Fruit fly (Drosophila melanogaster): Measurements from ENCODE around the gene CG34244.

CG34244 gene

DNA sequence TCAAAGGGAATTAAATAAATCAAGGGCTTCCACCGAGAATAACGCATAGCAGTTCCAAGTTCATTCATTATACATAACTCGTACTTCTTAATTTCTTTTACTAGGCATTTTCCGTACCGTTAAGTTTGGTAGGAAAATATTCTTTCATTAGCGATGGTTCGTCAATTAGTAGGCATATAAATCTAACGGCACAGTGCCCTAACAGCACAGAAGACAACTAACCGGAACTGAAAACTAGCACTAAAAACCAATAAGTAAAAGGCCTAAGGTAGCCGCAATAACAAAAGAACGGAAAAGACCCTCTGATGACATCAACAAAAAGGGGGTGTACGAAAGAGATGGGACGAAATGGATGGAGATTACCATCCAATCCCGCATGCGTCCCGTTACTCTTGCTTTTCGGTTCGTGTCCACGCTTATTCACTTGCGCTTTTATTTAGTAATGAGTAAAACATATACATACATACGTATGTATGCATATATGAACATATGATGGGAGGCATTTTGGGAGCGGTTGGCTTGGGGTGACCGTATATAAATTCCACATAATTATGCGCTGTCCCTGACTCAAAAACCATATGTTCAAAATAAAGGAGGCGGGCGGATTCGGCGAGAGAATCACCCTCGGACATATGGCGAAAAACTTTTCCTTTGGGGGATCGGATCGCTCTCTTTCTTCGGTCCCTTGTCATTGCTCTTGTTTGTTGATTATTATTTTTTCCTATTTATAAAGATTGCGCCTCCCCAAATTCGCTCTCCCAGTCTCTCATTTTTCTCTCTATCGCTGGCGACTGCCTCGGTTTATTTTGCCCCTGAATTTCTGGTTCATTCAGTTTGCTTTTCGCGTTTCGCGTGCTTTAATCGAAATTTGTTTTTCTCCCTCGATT is 14.9 kb downstream of the CG34244 start:
- no peak for TF ChIP-seq noc (tag; optimal IDR thresholded peaks at IDR 0.05)

DNA sequence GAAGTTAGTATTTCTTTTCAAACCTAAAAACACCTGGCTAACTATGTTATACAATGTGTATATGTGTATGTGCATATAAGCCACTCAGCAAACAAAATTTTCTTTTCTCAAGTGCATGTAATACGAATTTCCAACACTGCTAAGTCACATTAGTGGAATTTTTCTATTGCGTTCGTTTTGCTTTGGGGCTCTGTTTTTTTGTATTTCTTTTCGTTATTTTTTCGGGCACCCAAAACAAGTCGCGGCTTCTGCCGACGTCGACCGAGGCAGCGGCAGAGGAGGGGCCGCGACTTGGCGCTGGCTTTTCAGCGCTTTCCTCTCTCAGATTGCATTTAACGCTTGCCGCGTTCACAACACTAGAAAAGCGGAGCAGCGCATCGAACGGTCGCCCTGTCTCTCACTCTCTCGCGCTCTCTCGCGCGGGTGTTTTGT is 16.3 kb downstream of the CG34244 start:
- no peak for TF ChIP-seq noc (tag; optimal IDR thresholded peaks at IDR 0.05)

DNA sequence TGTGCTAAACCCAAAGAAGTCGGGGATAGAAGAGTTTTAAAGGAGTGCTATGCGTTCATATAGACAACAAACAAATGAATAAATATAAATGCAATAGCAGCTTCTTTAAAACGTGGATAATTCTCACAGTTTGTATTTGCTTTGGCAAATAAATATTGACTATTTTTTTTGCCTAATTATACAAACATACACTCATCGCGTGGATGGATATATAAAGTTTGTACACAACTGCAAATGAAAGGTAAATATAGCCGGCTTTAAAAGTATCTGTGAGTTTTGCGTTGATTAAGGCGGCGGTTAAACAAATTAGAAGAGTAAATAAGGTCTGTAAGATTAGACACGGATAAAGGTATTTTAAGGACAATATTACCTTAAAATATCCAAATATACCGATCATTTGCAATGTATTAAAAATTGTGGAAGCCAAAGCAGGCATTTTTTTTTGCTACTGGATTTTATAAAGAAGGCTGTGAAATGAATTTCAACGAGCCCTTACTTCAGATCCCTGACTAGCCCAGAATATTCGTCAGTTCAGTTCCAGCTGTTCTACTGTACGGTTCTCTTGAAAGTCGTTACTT is 18.0 kb downstream of the CG34244 start, which contains the start of gene CG7768:
CG7768 (plus strand) TSS at position 528 of the 578 bp plus-strand sequence.
- TF ChIP-seq noc (tag; optimal IDR thresholded peaks at IDR 0.05) = peak; percentile 88

DNA sequence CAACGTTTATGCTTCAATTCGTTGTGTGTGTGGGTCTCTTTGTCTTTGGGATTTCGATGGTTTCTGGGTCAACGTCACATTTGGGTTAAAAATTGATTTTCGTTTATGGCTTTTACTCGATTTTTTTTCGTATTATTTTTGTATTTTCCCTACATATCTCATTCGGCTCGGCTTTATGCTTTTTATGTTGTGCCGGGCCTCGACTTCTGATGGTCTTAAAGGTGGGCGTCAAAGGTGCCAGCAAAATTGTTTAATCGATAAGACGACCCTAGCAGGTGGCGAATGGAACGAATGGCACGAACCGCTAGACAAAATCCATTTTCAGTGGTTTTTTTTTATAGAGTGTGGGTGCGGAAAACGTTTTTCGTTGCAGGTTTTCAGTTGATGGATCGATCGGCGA is 19.6 kb downstream of the CG34244 start:
- TF ChIP-seq noc (tag; optimal IDR thresholded peaks at IDR 0.05) = no peak

DNA sequence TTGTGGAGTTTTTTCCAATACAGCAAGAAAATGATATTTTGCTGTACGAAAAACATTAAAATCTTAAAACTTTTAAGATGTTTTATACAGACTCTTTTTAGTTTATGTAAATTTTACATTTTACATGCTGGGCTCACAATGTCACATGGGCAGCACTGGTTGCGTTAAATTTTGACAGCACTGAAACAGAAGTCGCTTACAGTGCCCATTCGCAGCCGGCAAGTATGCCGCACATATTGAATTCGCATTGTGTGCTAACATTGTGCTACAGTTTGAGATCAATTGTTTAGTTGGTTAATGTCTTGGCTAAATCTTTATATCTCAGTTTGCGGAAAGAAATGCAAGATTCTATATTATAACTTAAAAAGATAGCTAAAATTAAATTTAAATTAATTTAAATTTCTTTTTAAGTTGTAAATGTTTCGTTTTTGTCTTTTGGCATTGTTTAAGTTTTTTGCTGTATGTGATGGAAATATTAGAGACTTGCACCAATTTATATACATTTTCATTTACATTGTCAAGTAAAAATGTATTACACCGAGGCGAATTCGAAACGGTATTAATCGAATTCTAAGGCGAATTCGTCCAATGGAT is 23.3 kb downstream of the CG34244 start:
- no peak for TF ChIP-seq noc (tag; optimal IDR thresholded peaks at IDR 0.05)

DNA sequence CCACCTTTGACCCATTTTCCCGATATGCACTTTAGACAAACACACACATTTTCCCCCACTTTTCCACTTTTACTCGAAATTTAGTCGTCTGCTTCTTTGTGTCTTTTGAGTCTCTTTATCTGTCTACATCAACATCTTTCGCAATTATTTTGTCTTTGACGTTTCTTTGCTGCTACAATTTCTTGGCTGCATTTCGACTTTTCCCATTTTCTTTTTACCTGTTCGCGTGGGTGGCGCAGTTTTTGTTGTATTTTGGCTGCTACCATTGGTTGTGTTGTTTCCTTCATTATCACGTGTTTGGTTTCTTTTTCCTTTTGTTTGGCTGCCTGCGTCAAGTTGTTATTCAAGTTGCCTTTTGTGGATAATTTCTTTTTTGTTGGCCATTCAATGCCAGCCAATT is 24.1 kb downstream of the CG34244 start:
- TF ChIP-seq noc (tag; optimal IDR thresholded peaks at IDR 0.05) = no peak

DNA sequence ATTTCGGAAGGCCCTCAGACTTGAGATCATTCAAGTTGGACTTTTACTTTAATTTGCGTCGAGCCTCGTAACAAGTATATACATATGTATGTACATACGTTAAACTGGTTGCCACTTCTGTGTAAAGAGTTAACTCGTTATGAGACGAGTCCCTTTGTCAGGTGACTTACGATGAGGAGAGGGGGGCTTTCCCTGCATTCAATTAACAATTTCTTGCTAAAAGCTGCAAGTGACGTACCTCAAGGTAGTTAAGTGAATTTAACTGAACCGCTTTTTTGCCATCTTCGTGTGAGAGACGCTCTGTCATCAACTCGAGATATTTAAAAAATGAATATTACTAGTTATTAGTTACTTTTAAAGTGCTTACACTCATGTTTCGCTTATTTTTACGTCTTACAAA is 26.8 kb downstream of the CG34244 start:
- TF ChIP-seq noc (tag; optimal IDR thresholded peaks at IDR 0.05) = no peak

DNA sequence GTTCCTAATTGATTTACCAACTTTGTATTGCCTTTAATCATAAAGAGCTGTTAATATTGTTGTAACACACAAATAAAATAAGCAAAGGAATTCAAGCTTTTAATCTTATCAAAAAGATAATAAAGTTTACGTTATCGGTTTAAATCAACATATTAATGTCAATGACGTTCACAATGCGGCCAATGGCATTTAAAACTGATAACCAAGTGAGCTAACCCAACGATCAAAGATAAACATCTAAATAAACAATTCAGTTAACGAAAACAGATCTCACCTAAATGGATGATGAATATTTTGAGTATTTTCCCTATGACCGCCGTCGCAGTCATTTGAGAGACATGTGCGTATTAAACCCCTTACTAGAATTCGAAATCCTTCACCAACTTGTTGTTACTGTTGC is 28.4 kb downstream of the CG34244 start:
- no peak for TF ChIP-seq noc (tag; optimal IDR thresholded peaks at IDR 0.05)

DNA sequence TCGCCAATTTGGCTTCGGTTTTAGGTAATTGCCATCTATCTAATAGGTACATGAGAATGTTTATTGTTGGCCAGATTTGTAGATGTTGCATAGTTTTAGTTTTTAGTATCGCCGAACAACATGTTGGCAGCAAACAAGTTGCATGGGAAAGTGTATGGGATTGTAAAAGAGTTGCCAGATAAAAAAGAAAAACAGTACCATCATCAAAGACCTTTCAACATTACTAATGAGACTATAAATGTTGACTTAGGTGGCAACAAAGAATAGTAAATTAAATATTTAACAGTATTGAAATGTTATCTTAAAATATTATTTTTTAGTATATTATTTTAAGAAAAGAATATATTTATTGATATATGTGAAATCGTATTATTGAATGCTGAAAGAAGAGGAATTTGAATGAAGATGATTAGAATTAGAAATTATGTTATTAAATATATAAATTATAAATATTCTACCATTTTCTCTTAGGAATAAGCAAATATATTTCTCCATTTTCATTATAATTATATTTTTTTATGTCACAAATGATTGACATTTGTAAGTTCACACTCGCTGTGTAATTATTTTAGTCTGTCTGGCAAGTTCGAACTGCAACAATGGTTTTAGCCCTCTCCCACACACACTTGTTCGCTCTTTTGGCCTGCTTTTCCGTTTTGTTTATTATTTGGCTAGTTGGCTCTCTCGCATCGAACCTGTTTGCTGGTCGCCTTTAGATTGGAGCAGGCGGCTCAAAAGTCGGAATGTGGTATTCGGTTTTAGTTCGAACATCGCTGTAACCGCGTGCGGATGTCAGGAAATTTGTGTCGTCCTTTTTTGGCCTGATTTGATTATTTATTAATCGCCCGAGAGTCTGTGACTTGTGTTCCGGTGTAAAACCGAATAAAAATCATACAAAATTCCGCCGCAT is 30.8 kb downstream of the CG34244 start:
- no peak for TF ChIP-seq noc (tag; optimal IDR thresholded peaks at IDR 0.05)

DNA sequence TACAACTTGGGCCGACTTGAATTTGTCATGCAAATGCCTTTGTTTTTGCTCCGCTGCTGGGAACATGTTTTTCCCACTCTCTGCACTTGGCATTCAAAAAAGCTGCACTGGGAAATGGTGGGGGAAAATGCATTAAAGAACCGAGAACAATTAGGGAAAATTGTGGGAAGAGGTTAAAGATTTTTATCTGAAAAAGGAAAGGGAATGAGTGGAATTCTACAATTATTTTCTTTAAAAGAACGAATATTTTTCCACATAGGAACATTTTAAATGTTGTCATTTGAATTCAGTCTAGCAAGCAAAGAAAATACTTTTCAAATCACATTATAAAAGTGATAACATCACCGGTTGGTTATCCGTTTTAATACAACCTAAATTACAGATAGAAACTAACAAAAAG is 32.7 kb downstream of the CG34244 start, which contains the start of gene saturn:
saturn (plus strand) TSS at position 301 of the 400 bp plus-strand sequence.
- TF ChIP-seq noc (tag; optimal IDR thresholded peaks at IDR 0.05) = no peak

DNA sequence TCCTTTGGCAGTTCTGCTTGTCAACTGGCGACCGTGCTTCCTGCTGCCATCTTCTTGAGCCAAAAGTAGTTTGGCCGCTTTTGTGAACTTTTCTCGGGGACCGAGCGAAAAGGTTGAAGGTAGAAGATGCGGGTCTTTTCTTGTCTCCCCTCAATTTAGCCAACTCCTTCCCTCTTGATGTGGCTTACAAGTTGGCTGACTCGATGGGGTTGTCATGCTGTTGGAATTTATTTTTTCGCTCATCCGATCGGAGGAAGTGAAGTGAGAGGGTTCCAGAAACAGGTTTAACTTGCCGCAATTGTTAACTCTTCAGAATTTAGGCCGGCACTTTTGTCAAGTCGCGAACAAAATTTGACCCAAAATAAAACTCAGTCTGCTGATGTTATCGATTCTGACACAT is 33.4 kb downstream of the CG34244 start:
- no peak for TF ChIP-seq noc (tag; optimal IDR thresholded peaks at IDR 0.05)

DNA sequence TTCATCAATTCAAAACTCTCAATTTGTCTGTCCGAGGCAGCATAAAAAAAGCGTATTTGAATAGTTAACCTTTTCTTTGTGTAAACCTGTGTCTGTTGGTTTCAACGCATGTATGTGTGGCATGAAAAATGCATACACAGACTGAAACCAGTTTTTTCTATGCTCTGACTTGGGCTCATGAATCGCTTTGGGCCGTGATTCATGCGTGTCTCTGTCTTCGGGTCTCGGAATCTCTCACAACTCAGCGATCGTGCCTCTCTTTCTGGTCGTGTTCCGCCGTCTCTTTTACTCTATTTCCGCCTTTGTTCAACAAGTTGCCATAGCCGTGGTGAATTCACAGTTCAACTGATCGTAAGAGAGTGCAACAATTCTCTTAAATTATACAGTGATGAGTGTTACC is 34.8 kb downstream of the CG34244 start:
- TF ChIP-seq noc (tag; optimal IDR thresholded peaks at IDR 0.05) = peak; percentile 8

DNA sequence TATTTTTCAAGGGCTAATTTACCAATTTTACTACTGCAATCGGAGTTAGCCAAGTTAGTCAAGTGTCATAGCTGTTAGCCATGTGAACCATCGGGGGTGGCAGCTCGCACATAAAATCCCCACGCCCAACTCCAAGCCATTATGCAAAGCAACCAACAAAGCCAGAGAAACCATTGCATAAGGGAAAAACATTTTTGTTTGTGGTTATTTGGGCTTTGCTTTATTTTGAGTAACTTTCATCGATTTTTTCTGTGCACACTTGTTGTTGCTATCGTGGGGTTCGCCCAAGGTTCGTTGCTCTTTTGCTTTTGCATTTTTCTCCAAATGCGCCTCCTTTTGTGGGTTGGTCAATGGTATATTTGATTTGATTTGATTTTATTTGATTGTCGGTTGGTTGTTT is 37.5 kb downstream of the CG34244 start:
- no peak for TF ChIP-seq noc (tag; optimal IDR thresholded peaks at IDR 0.05)

DNA sequence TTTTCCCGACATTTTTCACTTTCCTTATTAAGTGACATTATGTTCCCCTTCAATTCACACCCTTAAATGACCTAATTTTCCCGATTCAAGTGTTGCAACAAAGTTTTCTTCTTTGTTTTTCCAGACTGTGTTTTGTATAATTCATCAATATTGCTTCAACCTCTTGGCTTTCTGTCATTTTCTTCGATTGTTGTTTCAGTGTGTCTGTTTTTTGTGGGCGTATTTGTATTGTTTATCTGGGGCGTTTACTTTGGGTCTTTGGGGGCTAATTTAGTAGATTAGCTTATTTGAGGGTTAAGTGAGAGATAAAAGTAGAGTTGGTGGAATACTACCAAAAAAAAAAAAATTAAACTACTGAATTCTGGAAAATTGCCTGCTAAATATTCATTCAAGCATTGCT is 40.0 kb downstream of the CG34244 start:
- no peak for TF ChIP-seq noc (tag; optimal IDR thresholded peaks at IDR 0.05)

DNA sequence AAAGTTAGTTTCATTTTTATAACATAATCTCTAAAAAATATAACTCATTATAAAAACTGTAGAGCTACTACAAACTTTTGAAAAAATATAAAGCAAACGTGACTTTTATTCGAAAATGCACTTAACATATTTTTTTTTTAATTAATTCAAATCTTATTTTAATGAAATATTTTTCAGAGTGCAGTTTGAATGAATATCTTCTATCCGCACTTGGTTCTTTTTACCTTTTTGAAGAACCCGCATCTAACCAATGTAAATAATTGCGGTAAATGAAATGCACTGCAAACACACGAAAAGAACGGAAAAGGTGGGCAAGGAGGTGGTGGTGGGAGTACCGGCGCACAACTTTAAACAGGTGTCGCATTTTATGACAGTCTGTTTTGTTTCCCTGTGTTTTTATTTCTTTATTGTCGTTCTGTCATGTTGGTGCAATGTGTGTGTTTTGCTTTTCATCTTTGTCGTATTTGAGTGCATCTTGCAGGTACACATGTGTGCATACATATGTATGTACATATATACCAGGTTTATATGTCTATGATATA is 41.7 kb downstream of the CG34244 start:
- TF ChIP-seq noc (tag; optimal IDR thresholded peaks at IDR 0.05) = no peak

DNA sequence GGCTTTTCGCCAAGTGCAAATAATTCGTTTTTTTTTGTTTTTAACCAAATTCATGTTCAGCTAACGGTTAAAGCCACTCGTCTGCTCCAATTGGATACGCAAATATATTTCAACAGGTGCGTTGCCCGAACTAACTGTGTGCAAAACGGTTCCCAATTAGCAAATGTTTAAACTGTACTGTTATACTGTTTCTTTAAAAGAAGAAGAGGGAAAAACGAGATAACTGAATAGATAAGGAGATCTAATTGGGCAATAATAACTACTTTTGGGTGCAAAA is 44.3 kb downstream of the CG34244 start:
- no peak for TF ChIP-seq noc (tag; optimal IDR thresholded peaks at IDR 0.05)
